Worm (Caenorhabditis elegans) whole organism, L1 larva: ENCODE measurements around the gene B0564.2.

ENCODE experiments used
- C04F5.9 ChIP-seq: sonication (generic microtip); optimal IDR thresholded peaks from 2 replicates; lab custom pipeline; 2016; ENCODE audit warnings: missing genetic modification characterization, missing compliant biosample characterization
- C16A3.4 ChIP-seq: fragments of 150-350 bp; optimal IDR thresholded peaks from 2 replicates; lab custom pipeline; 2014; ENCODE audit warnings: missing biosample characterization, missing genetic modification characterization
- F16B12.6 ChIP-seq: fragments of 150-350 bp; optimal IDR thresholded peaks from 2 replicates; lab custom pipeline; 2014; ENCODE audit warnings: missing biosample characterization, missing genetic modification characterization
- Y116A8C.19 ChIP-seq: sonication (generic microtip); optimal IDR thresholded peaks from 2 replicates; lab custom pipeline; 2016; ENCODE audit warnings: missing compliant biosample characterization, missing genetic modification characterization, borderline replicate concordance
- alr-1 ChIP-seq: fragments of 200-800 bp; sonication (Bioruptor generic); optimal IDR thresholded peaks from 2 replicates; lab custom pipeline; 2018; ENCODE audit warnings: borderline replicate concordance, mild to moderate bottlenecking, missing genetic modification characterization, missing compliant biosample characterization
- ama-1 ChIP-seq: fragments of 150-350 bp; optimal IDR thresholded peaks from 2 replicates; lab custom pipeline; 2014
- ceh-82 ChIP-seq, 3 experiments: fragments of 150-350 bp in 1 of 3; sonication (generic microtip) in 2 of 3; optimal IDR thresholded peaks; 2 replicates each; lab custom pipeline; 2014 to 2017; ENCODE audit warnings: missing biosample characterization in 3 of 3, missing genetic modification characterization in 3 of 3
- ceh-90 ChIP-seq: sonication (generic microtip); optimal IDR thresholded peaks from 2 replicates; lab custom pipeline; 2016; ENCODE audit warnings: missing genetic modification characterization, missing compliant biosample characterization
- dpl-1 ChIP-seq, 3 experiments: fragments of 150-350 bp in 2 of 3; sonication (generic microtip) in 1 of 3; optimal IDR thresholded peaks; 2 replicates each; lab custom pipeline; 2014 to 2017; ENCODE audit warnings: missing biosample characterization in 3 of 3, missing genetic modification characterization in 3 of 3, missing genetic modification reagents in 3 of 3
- efl-1 ChIP-seq, 4 experiments: fragments of 150-350 bp; optimal IDR thresholded peaks in 3 of 4; peaks in 1 of 4; 1 replicate in 1 of 4; 2 replicates in 3 of 4; lab custom pipeline; 2014; ENCODE audit warnings: missing biosample characterization in 2 of 4, missing genetic modification characterization in 2 of 4, missing genetic modification reagents in 2 of 4
- egl-27 ChIP-seq, 2 experiments: fragments of 150-350 bp in 1 of 2; sonication (generic microtip); optimal IDR thresholded peaks; 3 replicates each; lab custom pipeline; 2017 to 2018; ENCODE audit warnings: missing biosample characterization in 2 of 2, missing genetic modification characterization in 2 of 2, missing genetic modification reagents in 2 of 2
- elt-2 ChIP-seq: sonication (generic microtip); optimal IDR thresholded peaks from 2 replicates; lab custom pipeline; 2016; ENCODE audit warnings: missing genetic modification characterization, mild to moderate bottlenecking, inconsistent platforms, missing compliant biosample characterization, missing genetic modification reagents
- fkh-10 ChIP-seq: sonication (generic microtip); optimal IDR thresholded peaks from 2 replicates; lab custom pipeline; 2017; ENCODE audit warnings: missing biosample characterization, missing genetic modification reagents, missing genetic modification characterization
- isw-1 ChIP-seq: fragments of 200-800 bp; sonication (Bioruptor generic); IDR thresholded peaks from 2 replicates; pipeline ENCODE4 v1.3.6; 2022; ENCODE audit warnings: missing genetic modification characterization, missing compliant biosample characterization
- jun-1 ChIP-seq: fragments of 150-350 bp; optimal IDR thresholded peaks from 2 replicates; lab custom pipeline; 2014; ENCODE audit warnings: missing biosample characterization, missing genetic modification reagents, missing genetic modification characterization
- lin-14 ChIP-seq: fragments of 200-800 bp; sonication (Bioruptor generic); optimal IDR thresholded peaks from 2 replicates; lab custom pipeline; 2018; ENCODE audit warnings: mild to moderate bottlenecking, missing genetic modification characterization, moderate library complexity, missing compliant biosample characterization
- lin-15B ChIP-seq: fragments of 150-350 bp; sonication (generic microtip); optimal IDR thresholded peaks from 3 replicates; lab custom pipeline; 2014; ENCODE audit warnings: missing biosample characterization, missing genetic modification characterization
- lin-35 ChIP-seq, 2 experiments: fragments of 150-350 bp; optimal IDR thresholded peaks; 2 replicates each; lab custom pipeline; 2014; ENCODE audit warnings: missing biosample characterization in 2 of 2, missing genetic modification characterization in 2 of 2, missing genetic modification reagents in 2 of 2
- lir-3 ChIP-seq: sonication (generic microtip); optimal IDR thresholded peaks from 2 replicates; lab custom pipeline; 2016; ENCODE audit warnings: mild to moderate bottlenecking, missing genetic modification characterization, moderate library complexity, missing compliant biosample characterization; ENCODE audit not compliant: poor library complexity
- mep-1 ChIP-seq: fragments of 150-350 bp; optimal IDR thresholded peaks from 2 replicates; lab custom pipeline; 2014; ENCODE audit warnings: missing biosample characterization, missing genetic modification characterization
- nhr-28 ChIP-seq: fragments of 150-350 bp; optimal IDR thresholded peaks from 2 replicates; lab custom pipeline; 2014; ENCODE audit warnings: missing biosample characterization, missing genetic modification characterization
- nhr-76 ChIP-seq: sonication (generic microtip); optimal IDR thresholded peaks from 2 replicates; lab custom pipeline; 2017; ENCODE audit warnings: missing biosample characterization, missing genetic modification characterization
- nhr-77 ChIP-seq: fragments of 150-350 bp; optimal IDR thresholded peaks from 2 replicates; lab custom pipeline; 2014; ENCODE audit warnings: missing biosample characterization, missing genetic modification characterization
- nhr-85 ChIP-seq: sonication (generic microtip); peaks from one replicate; lab custom pipeline; 2016; ENCODE audit warnings: missing genetic modification characterization, inconsistent platforms, missing compliant biosample characterization
- pag-3 ChIP-seq: sonication (generic microtip); optimal IDR thresholded peaks from 2 replicates; lab custom pipeline; 2017; ENCODE audit warnings: missing genetic modification characterization, mild to moderate bottlenecking, missing compliant biosample characterization, antibody characterized with exemption, borderline replicate concordance; ENCODE audit not compliant: insufficient read depth
- skn-1 ChIP-seq: fragments of 150-350 bp; optimal IDR thresholded peaks from 2 replicates; lab custom pipeline; 2014; ENCODE audit warnings: missing biosample characterization, missing genetic modification characterization
- sup-37 ChIP-seq: fragments of 200-800 bp; sonication (Bioruptor generic); optimal IDR thresholded peaks from 2 replicates; lab custom pipeline; 2018; ENCODE audit warnings: mild to moderate bottlenecking, missing genetic modification characterization, missing compliant biosample characterization
- tlp-1 ChIP-seq: fragments of 150-350 bp; optimal IDR thresholded peaks from 2 replicates; lab custom pipeline; 2014; ENCODE audit warnings: missing biosample characterization, missing genetic modification characterization
- unc-62 ChIP-seq: fragments of 150-350 bp; optimal IDR thresholded peaks from 2 replicates; lab custom pipeline; 2014; ENCODE audit warnings: missing biosample characterization, missing genetic modification reagents, missing genetic modification characterization
- vab-15 ChIP-seq: sonication (generic microtip); optimal IDR thresholded peaks from 2 replicates; lab custom pipeline; 2017; ENCODE audit warnings: missing genotype, mild to moderate bottlenecking, missing genetic modification characterization, missing compliant biosample characterization
- xbp-1 ChIP-seq: sonication (generic microtip); optimal IDR thresholded peaks from 2 replicates; lab custom pipeline; 2016; ENCODE audit warnings: missing genetic modification characterization, missing compliant biosample characterization
- ztf-4 ChIP-seq: fragments of 150-350 bp; optimal IDR thresholded peaks from 2 replicates; lab custom pipeline; 2014; ENCODE audit warnings: missing biosample characterization, missing genetic modification characterization

The B0564.2 gene

DNA sequence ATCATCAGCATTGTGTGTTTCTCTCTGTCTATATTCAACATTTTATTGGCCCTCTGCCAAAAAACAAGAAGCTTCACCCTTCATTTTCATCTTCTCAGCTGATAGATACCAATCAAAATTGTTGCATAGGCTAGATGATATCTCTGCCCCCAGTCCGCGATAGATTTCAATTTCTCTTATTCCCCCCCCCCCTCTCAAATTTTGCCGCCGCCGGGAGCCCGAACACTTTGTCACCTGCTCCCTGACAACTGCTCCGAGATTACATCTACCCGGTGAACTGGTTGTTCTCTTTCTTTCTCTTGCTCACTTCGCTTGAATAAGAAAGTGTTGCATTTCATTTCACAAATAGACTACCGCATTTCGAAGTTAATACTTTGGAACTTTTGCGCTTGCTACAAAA lies 18.5 kb downstream of the B0564.2 start:
- peak; percentile 48 for TF ChIP-seq pag-3 (tag; lab: Kevin White, UChicago)
- TF ChIP-seq dpl-1 (GFP tag; optimal IDR thresholded peaks at IDR 0.05; lab: Kevin White, UChicago) = no peak
- TF ChIP-seq lin-14 (GFP tag; lab: Kevin White, UChicago) = peak; percentile 66

DNA sequence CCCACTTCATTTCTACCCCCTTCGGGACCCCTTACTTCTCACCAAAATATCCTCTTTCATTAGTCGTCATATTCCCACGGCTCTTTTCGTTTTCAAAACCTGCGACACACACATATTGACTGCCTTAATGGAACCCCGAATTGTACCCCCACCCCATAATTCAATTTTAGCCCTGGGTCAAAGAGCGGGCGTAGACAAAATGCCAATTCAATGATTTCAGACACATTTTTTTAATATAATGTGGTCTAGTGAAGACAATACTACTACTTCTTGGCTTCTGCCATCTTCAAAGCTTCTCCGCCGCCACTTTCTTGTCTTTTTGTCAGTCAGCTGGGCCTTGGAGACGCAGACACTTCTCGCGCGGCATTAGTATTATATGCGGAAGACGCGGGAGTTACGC lies 20.3 kb downstream of the B0564.2 start:
- TF ChIP-seq C04F5.9 (tag; lab: Kevin White, UChicago) = no peak
- TF ChIP-seq lir-3 = no peak
- TF ChIP-seq ztf-4 (tag; lab: Kevin White, UChicago) = no peak
- no peak for TF ChIP-seq efl-1 (optimal IDR thresholded peaks at IDR 0.05; lab: Kevin White, UChicago)
- TF ChIP-seq efl-1 (GFP tag; optimal IDR thresholded peaks at IDR 0.05 in 1 of 2; lab: Kevin White, UChicago) = peak in 1 of 2 experiments; percentile 39
- no peak for TF ChIP-seq isw-1 (GFP tag; lab: Robert Waterston, UW)

DNA sequence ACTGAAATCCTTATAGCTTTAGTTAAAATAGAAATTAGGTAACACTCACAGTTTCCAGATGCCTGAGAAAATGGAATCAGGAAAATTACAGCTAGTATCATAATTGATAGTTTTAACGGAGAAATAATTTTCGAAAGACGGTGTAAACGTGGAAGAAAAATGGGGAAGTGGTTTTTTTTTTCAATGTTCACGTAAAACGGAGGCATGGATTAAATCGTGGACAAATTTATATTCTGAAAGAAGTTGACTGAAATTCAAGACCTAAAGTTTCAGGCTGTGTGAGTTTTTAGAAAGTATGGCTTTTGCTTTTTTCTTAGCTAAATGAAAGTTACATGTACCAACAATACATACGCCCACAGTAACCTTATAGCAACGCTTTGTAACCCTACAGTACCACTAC lies 34.8 kb downstream of the B0564.2 start, which contains the start of gene spe-43:
spe-43 (minus strand) TSS at position 101 of the 400 bp plus-strand sequence.
- no peak for TF ChIP-seq fkh-10
- no peak for TF ChIP-seq elt-2 (tag; lab: Kevin White, UChicago)
- no peak for TF ChIP-seq Y116A8C.19 (tag; lab: Kevin White, UChicago)
- TF ChIP-seq egl-27 (tag; optimal IDR thresholded peaks at IDR 0.05; lab: Kevin White, UChicago) = no peak
- no peak for TF ChIP-seq unc-62 (GFP tag; lab: Kevin White, UChicago)
- no peak for TF ChIP-seq ama-1 (lab: Kevin White, UChicago)
- no peak for TF ChIP-seq ceh-82 (tag; optimal IDR thresholded peaks at IDR 0.05; lab: Kevin White, UChicago)
- no peak for TF ChIP-seq lin-15B (tag; lab: Kevin White, UChicago)
- no peak for TF ChIP-seq skn-1 (tag; lab: Kevin White, UChicago)
- no peak for TF ChIP-seq nhr-77 (tag; lab: Kevin White, UChicago)
- no peak for TF ChIP-seq mep-1 (tag; lab: Kevin White, UChicago)
- no peak for TF ChIP-seq vab-15 (tag; lab: Kevin White, UChicago)
- TF ChIP-seq sup-37 (GFP tag; lab: Kevin White, UChicago) = no peak
- TF ChIP-seq xbp-1 (tag; lab: Kevin White, UChicago) = no peak
- TF ChIP-seq jun-1 (tag; lab: Kevin White, UChicago) = no peak
- TF ChIP-seq F16B12.6 (tag; lab: Kevin White, UChicago) = no peak

- TF ChIP-seq jun-1 (tag; lab: Kevin White, UChicago) (no peak), sup-37 (GFP tag; lab: Kevin White, UChicago) (no peak), Y116A8C.19 (tag; lab: Kevin White, UChicago) (no peak), pag-3 (tag; lab: Kevin White, UChicago) (no peak), elt-2 (tag; lab: Kevin White, UChicago) (no peak), nhr-76 (tag; lab: Kevin White, UChicago) (no peak), lin-14 (GFP tag; lab: Kevin White, UChicago) (no peak), tlp-1 (tag; lab: Kevin White, UChicago) (no peak), skn-1 (tag; lab: Kevin White, UChicago) (no peak), C16A3.4 (tag; lab: Kevin White, UChicago) (no peak), nhr-28 (tag; lab: Kevin White, UChicago) (no peak)
These were observed 41.8 kb downstream of the B0564.2 start, which contains the start of gene nlp-79 for ce11 chrIV:13149276-13149675. Gene nlp-79 (plus strand): TSS chrIV:13149576.

DNA sequence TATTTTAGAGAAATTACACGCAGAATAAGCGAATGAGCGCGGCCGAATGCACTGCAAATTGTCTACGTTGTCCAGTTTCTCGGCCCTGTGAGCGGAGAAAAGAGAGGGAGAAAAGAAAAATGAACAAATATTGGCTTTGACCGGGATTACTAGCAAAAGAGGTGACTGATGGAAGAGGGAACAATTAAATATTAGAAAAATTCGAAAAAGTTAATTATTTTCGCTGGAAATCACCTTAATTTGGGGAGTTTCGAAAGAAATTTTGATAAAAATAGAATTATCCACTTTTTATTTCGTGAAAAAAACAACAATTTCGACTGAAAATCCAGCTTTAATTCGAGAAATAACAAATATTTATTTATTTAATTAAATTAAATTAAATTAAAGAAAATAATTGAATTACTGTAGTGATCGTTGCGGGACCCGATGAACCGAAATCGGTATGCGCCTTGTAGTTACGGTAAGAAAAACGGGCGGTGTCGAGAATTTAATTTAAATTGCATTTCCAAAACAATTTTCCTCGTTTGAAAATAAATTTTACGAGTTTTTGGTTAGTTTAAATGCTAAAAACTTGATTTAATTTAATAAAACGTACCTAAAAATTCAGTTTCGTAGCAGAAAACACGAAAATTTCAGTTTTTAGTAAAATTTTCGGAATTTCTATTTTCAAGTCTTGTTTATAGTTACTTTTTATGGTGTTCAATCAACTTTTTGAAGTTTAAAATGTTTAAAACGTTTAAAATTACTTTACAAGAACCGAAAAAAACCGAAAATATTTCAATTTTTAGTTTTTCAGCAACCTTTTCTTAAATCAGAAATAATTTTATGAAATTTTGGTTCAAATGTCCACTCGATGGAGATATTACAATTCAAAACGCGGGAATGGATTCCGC lies 47.2 kb downstream of the B0564.2 start, which contains the start of the genes crld-1 and msh-5:
crld-1 (minus strand) TSS at position 51 of the 893 bp plus-strand sequence.
msh-5 (plus strand) TSS at position 843 of the 893 bp plus-strand sequence.
- no peak for TF ChIP-seq ceh-90 (tag; lab: Kevin White, UChicago)
- TF ChIP-seq nhr-85 (tag; lab: Kevin White, UChicago) = peak; percentile 24
- TF ChIP-seq dpl-1 (GFP tag; optimal IDR thresholded peaks at IDR 0.05; lab: Kevin White, UChicago) = peak in 1 of 3 experiments; percentile 12
- no peak for TF ChIP-seq jun-1 (tag; lab: Kevin White, UChicago)
- peak; percentile 29 to 36 for TF ChIP-seq efl-1 (optimal IDR thresholded peaks at IDR 0.05; lab: Kevin White, UChicago)
- peak in 1 of 2 experiments; percentile 81 for TF ChIP-seq efl-1 (GFP tag; optimal IDR thresholded peaks at IDR 0.05 in 1 of 2; lab: Kevin White, UChicago)
- no peak for TF ChIP-seq alr-1
- TF ChIP-seq lin-35 (GFP tag; optimal IDR thresholded peaks at IDR 0.05; lab: Kevin White, UChicago) = peak in 1 of 2 experiments; percentile 21
- TF ChIP-seq, all 84 proteins: peak for 4
